Fruit fly (Drosophila melanogaster): Measurements from ENCODE around the gene Mipp1.

The Mipp1 gene

dm6 chr3L:16594922-16595518, 21.9 kb upstream of the Mipp1 start, which contains the start of the genes spd-2 and Apl (continued):
- no peak for TF ChIP-seq CG31365 (tag; optimal IDR thresholded peaks at IDR 0.05)
- no peak for TF ChIP-seq Drgx (GFP tag; IDR thresholded peaks at IDR 0.05)
- TF ChIP-seq pzg (GFP tag; optimal IDR thresholded peaks at IDR 0.05) = peak; percentile 19
- no peak for TF ChIP-seq CG4328 (GFP tag; optimal IDR thresholded peaks at IDR 0.05)
- peak; percentile 22 for TF ChIP-seq CG30020 (tag; optimal IDR thresholded peaks at IDR 0.05)
- TF ChIP-seq Hand (GFP tag; optimal IDR thresholded peaks at IDR 0.05) = no peak
- no peak for TF ChIP-seq CG12104 (GFP tag; optimal IDR thresholded peaks at IDR 0.05)
- TF ChIP-seq CG10274 (GFP tag; optimal IDR thresholded peaks at IDR 0.05) = no peak
- no peak for TF ChIP-seq jumu (GFP tag; optimal IDR thresholded peaks at IDR 0.05)
- no peak for TF ChIP-seq ro (GFP tag; IDR thresholded peaks at IDR 0.05)
- peak; percentile 11 for TF ChIP-seq CG12155 (GFP tag; optimal IDR thresholded peaks at IDR 0.05)
- no peak for TF ChIP-seq CG4424 (GFP tag; optimal IDR thresholded peaks at IDR 0.05)
- TF ChIP-seq fu2 (GFP tag; optimal IDR thresholded peaks at IDR 0.05) = no peak
- no peak for TF ChIP-seq Max (GFP tag; optimal IDR thresholded peaks at IDR 0.05)
- no peak for TF ChIP-seq so (GFP tag; IDR thresholded peaks at IDR 0.05)
- no peak for TF ChIP-seq aop (GFP tag; IDR thresholded peaks at IDR 0.05)
- no peak for TF ChIP-seq Sry-δ (GFP tag; optimal IDR thresholded peaks at IDR 0.05)
- no peak for TF ChIP-seq CG2712 (tag; optimal IDR thresholded peaks at IDR 0.05)
- TF ChIP-seq ara (GFP tag; IDR thresholded peaks at IDR 0.05) = no peak
- peak; percentile 20 for TF ChIP-seq YL-1 (GFP tag; optimal IDR thresholded peaks at IDR 0.05)
- no peak for TF ChIP-seq CG18262 (tag; optimal IDR thresholded peaks at IDR 0.05)
- 0 out of 3 replicates have a peak, but pooled peaks have one; percentile 17 for TF ChIP-seq CG17361 (GFP tag; IDR thresholded peaks at IDR 0.05)
- TF ChIP-seq CG4854 (GFP tag; optimal IDR thresholded peaks at IDR 0.05) = no peak
- no peak for TF ChIP-seq C15 (GFP tag; IDR thresholded peaks at IDR 0.05)
- peak; percentile 55 for TF ChIP-seq CG2116 (GFP tag; optimal IDR thresholded peaks at IDR 0.05)
- TF ChIP-seq chinmo (GFP tag; IDR thresholded peaks at IDR 0.05; ENCODE audit: partially characterized antibody) = peak; percentile 82; the same call in 1 of the 4 replicates
- no peak for TF ChIP-seq odd (GFP tag; optimal IDR thresholded peaks at IDR 0.05)
- TF ChIP-seq Opbp (GFP tag; IDR thresholded peaks at IDR 0.05; ENCODE audit: partially characterized antibody) = no peak
- TF ChIP-seq CG31388 (GFP tag; optimal IDR thresholded peaks at IDR 0.05) = no peak
- TF ChIP-seq Doc2 (GFP tag; IDR thresholded peaks at IDR 0.05) = no peak
- TF ChIP-seq PHDP (tag; optimal IDR thresholded peaks at IDR 0.05) = no peak
- no peak for TF ChIP-seq h (optimal IDR thresholded peaks at IDR 0.05)
- peak; percentile 60 for TF ChIP-seq Bgb (GFP tag; IDR thresholded peaks at IDR 0.05; ENCODE audit: partially characterized antibody)
- no peak for TF ChIP-seq wek (GFP tag; optimal IDR thresholded peaks at IDR 0.05)
- TF ChIP-seq salm (tag; optimal IDR thresholded peaks at IDR 0.05) = no peak
- TF ChIP-seq crol (GFP tag; IDR thresholded peaks at IDR 0.05) = no peak
- TF ChIP-seq sc (optimal IDR thresholded peaks at IDR 0.05) = no peak
- no peak for TF ChIP-seq sc (GFP tag; optimal IDR thresholded peaks at IDR 0.05)
- TF ChIP-seq CG11093 (GFP tag; IDR thresholded peaks at IDR 0.05) = no peak
- no peak for TF ChIP-seq Awh (GFP tag; IDR thresholded peaks at IDR 0.05)
- TF ChIP-seq CG3163 (GFP tag; optimal IDR thresholded peaks at IDR 0.05) = no peak
- no peak for TF ChIP-seq twi (tag; optimal IDR thresholded peaks at IDR 0.05)
- TF ChIP-seq CG13123 (GFP tag; optimal IDR thresholded peaks at IDR 0.05) = no peak
- TF ChIP-seq fd96Cb (tag; optimal IDR thresholded peaks at IDR 0.05) = no peak
- no peak for TF ChIP-seq CG1233 (GFP tag; optimal IDR thresholded peaks at IDR 0.05)
- no peak for TF ChIP-seq CG8359 (GFP tag; optimal IDR thresholded peaks at IDR 0.05; ENCODE audit: borderline replicate concordance)
- no peak for TF ChIP-seq CG13775 (GFP tag; optimal IDR thresholded peaks at IDR 0.05)
- TF ChIP-seq az2 (GFP tag; optimal IDR thresholded peaks at IDR 0.05) = no peak
- no peak for TF ChIP-seq CG17912 (GFP tag; optimal IDR thresholded peaks at IDR 0.05)
- TF ChIP-seq HLHmδ (GFP tag; optimal IDR thresholded peaks at IDR 0.05) = no peak
- peak; percentile 55 for TF ChIP-seq Med (GFP tag)
- no peak for TF ChIP-seq CG3838 (GFP tag; optimal IDR thresholded peaks at IDR 0.05)
